Comparison of ENCODE assay signal across 3 fruit fly cellular contexts in the genomic region with DNA sequence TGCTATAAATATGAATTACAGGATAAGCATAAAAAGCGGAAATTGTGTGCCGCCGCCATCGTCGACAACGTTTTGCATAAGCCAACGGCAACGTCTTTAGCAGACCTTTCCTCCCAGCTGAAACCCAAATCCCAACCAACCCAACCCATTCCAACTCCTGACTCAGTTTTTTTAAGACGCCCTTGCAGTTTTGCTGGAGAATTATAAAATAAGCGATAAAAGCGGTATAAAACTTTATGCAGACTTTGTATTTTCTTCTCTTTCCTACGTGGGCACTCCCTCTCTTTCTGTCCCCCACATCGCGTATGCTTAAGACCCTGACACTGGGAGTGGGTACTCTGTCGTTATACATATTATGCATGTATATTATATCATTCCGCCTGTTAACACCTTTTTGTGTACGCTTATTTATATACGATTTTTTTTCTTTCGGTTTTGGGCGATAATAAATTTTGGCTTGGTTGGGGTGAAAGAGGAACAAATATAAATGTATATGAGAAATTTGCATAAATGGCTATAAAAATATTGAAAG.
TF ChIP-seq lines count a peak whose summit lies in the region.

No protein-coding gene starts in this region.

- TF ChIP-seq CTCF in whole organism, embryonic (GFP tag; optimal IDR thresholded peaks at IDR 0.05; lab: Kevin White, UChicago) = no peak

TF ChIP-seq in whole organism, adult, 20 proteins besides CTCF, POLR2A, EP300 and RAD21:
- TF ChIP-seq CG1620 (GFP tag; optimal IDR thresholded peaks at IDR 0.05; lab: Kevin White, UChicago) = no peak
- TF ChIP-seq CG14711 (tag; optimal IDR thresholded peaks at IDR 0.05; lab: Kevin White, UChicago) = no peak
- no peak for TF ChIP-seq kay (GFP tag; lab: Kevin White, UChicago; ENCODE audit: borderline replicate concordance)
- TF ChIP-seq tj (GFP tag; optimal IDR thresholded peaks at IDR 0.05; lab: Kevin White, UChicago) = peak; percentile 99

TF ChIP-seq in whole organism, embryonic, 481 proteins besides CTCF, POLR2A, EP300 and RAD21 (continues in another document):
- no peak for TF ChIP-seq CkIIα-i1 (GFP tag; IDR thresholded peaks at IDR 0.05; lab: Robert Waterston, UW)
- TF ChIP-seq Chrac-16 (GFP tag; optimal IDR thresholded peaks at IDR 0.05; lab: Kevin White, UChicago) = no peak
- peak; percentile 52 for TF ChIP-seq Med (GFP tag; lab: Kevin White, UChicago)
- TF ChIP-seq sens (GFP tag; lab: Kevin White, UChicago) = peak; percentile 31
- TF ChIP-seq CG6689 (GFP tag; IDR thresholded peaks at IDR 0.05; lab: Robert Waterston, UW) = no peak
- no peak for TF ChIP-seq Six4 (GFP tag; optimal IDR thresholded peaks at IDR 0.05; lab: Kevin White, UChicago)
- no peak for TF ChIP-seq Doc2 (GFP tag; IDR thresholded peaks at IDR 0.05; lab: Robert Waterston, UW)
- TF ChIP-seq D19B (GFP tag; optimal IDR thresholded peaks at IDR 0.05; lab: Kevin White, UChicago) = no peak
- no peak for TF ChIP-seq CG9932 (GFP tag; IDR thresholded peaks at IDR 0.05; lab: Robert Waterston, UW)
- TF ChIP-seq HLHmδ (GFP tag; optimal IDR thresholded peaks at IDR 0.05; lab: Kevin White, UChicago) = no peak
- no peak for TF ChIP-seq CG4424 (GFP tag; optimal IDR thresholded peaks at IDR 0.05; lab: Kevin White, UChicago)
- TF ChIP-seq tap (tag; optimal IDR thresholded peaks at IDR 0.05; lab: Kevin White, UChicago) = no peak
- TF ChIP-seq CG8281 (tag; optimal IDR thresholded peaks at IDR 0.05; lab: Kevin White, UChicago) = no peak
- TF ChIP-seq Bdp1 (GFP tag; optimal IDR thresholded peaks at IDR 0.05; lab: Kevin White, UChicago) = no peak
- TF ChIP-seq ssp (GFP tag; IDR thresholded peaks at IDR 0.05; lab: Robert Waterston, UW) = no peak
- no peak for TF ChIP-seq chif (GFP tag; optimal IDR thresholded peaks at IDR 0.05; lab: Kevin White, UChicago)
- no peak for TF ChIP-seq z (GFP tag; IDR thresholded peaks at IDR 0.05; lab: Robert Waterston, UW)
- TF ChIP-seq CG1602 (GFP tag; optimal IDR thresholded peaks at IDR 0.05; lab: Kevin White, UChicago) = no peak
- TF ChIP-seq Dek (tag; optimal IDR thresholded peaks at IDR 0.05; lab: Kevin White, UChicago) = no peak
- TF ChIP-seq dati (GFP tag; IDR thresholded peaks at IDR 0.05; lab: Robert Waterston, UW) = no peak
- TF ChIP-seq CG2116 (GFP tag; optimal IDR thresholded peaks at IDR 0.05; lab: Kevin White, UChicago) = no peak
- TF ChIP-seq CG1832 (GFP tag; optimal IDR thresholded peaks at IDR 0.05; lab: Kevin White, UChicago) = no peak
- TF ChIP-seq ERR (GFP tag; optimal IDR thresholded peaks at IDR 0.05; lab: Kevin White, UChicago) = no peak
- no peak for TF ChIP-seq B-H1 (GFP tag; IDR thresholded peaks at IDR 0.05; lab: Robert Waterston, UW)
- TF ChIP-seq en (GFP tag; optimal IDR thresholded peaks at IDR 0.05; lab: Kevin White, UChicago) = no peak
- TF ChIP-seq CG1603 (tag; optimal IDR thresholded peaks at IDR 0.05; lab: Kevin White, UChicago) = no peak
- no peak for TF ChIP-seq D (optimal IDR thresholded peaks at IDR 0.05; lab: Kevin White, UChicago)
- no peak for TF ChIP-seq D (GFP tag; optimal IDR thresholded peaks at IDR 0.05; lab: Kevin White, UChicago)
- TF ChIP-seq unc-4 (GFP tag; IDR thresholded peaks at IDR 0.05; lab: Robert Waterston, UW; ENCODE audit: partially characterized antibody) = no peak
- no peak for TF ChIP-seq CG3281 (GFP tag; optimal IDR thresholded peaks at IDR 0.05; lab: Kevin White, UChicago)
- no peak for TF ChIP-seq Doc3 (GFP tag; IDR thresholded peaks at IDR 0.05; lab: Robert Waterston, UW; ENCODE audit: partially characterized antibody)
- TF ChIP-seq Ssrp (tag; optimal IDR thresholded peaks at IDR 0.05; lab: Kevin White, UChicago) = no peak
- no peak for TF ChIP-seq bab2 (GFP tag; optimal IDR thresholded peaks at IDR 0.05; lab: Kevin White, UChicago)
- TF ChIP-seq Atf6 (GFP tag; IDR thresholded peaks at IDR 0.05; lab: Robert Waterston, UW) = no peak
- TF ChIP-seq CG7556 (GFP tag; optimal IDR thresholded peaks at IDR 0.05; lab: Kevin White, UChicago) = no peak
- TF ChIP-seq oc (tag; optimal IDR thresholded peaks at IDR 0.05; lab: Kevin White, UChicago) = peak; percentile 65
- no peak for TF ChIP-seq Oli (tag; optimal IDR thresholded peaks at IDR 0.05; lab: Kevin White, UChicago)
- TF ChIP-seq Mes4 (GFP tag; optimal IDR thresholded peaks at IDR 0.05; lab: Kevin White, UChicago) = no peak
- no peak for TF ChIP-seq CG5245 (GFP tag; optimal IDR thresholded peaks at IDR 0.05; lab: Kevin White, UChicago)
- TF ChIP-seq CG1647 (GFP tag; optimal IDR thresholded peaks at IDR 0.05; lab: Kevin White, UChicago) = no peak
- TF ChIP-seq zen2 (GFP tag; IDR thresholded peaks at IDR 0.05; lab: Robert Waterston, UW; ENCODE audit: partially characterized antibody) = no peak
- TF ChIP-seq Poxn (GFP tag; IDR thresholded peaks at IDR 0.05; lab: Robert Waterston, UW) = no peak
- TF ChIP-seq CG18262 (tag; optimal IDR thresholded peaks at IDR 0.05; lab: Kevin White, UChicago) = no peak
- TF ChIP-seq vvl (GFP tag; IDR thresholded peaks at IDR 0.05; lab: Robert Waterston, UW) = peak; percentile 14; the same call in 1 of the 2 replicates

TF ChIP-seq in whole organism, prepupa, 60 proteins besides CTCF, POLR2A, EP300 and RAD21:
- TF ChIP-seq Hr4 (GFP tag; optimal IDR thresholded peaks at IDR 0.05; lab: Kevin White, UChicago) (no peak), dsx (GFP tag; optimal IDR thresholded peaks at IDR 0.05; lab: Kevin White, UChicago; ENCODE audit: poor library complexity, severe bottlenecking) (peak; percentile 13), Eip78C (GFP tag; lab: Kevin White, UChicago) (peak; percentile 52), ss (GFP tag; optimal IDR thresholded peaks at IDR 0.05; lab: Kevin White, UChicago) (no peak), CG3032 (tag; optimal IDR thresholded peaks at IDR 0.05; lab: Kevin White, UChicago) (no peak), vri (GFP tag; optimal IDR thresholded peaks at IDR 0.05; lab: Kevin White, UChicago) (peak; percentile 70), svp (GFP tag; lab: Kevin White, UChicago) (peak; percentile 26), CG6808 (GFP tag; optimal IDR thresholded peaks at IDR 0.05; lab: Kevin White, UChicago) (no peak)
TF ChIP-seq in whole organism, prepupa: peak in this region for 4.
